Worm (Caenorhabditis elegans) whole organism, early embryonic: ENCODE results near the gene F10G7.9.

Experiments used
- B0310.2 ChIP-seq: sonication (generic microtip); optimal IDR thresholded peaks from 2 replicates; lab custom pipeline; 2016; ENCODE audit warnings: mild to moderate bottlenecking, missing genetic modification characterization, missing compliant biosample characterization
- F13C5.2 ChIP-seq: sonication (generic microtip); optimal IDR thresholded peaks from 2 replicates; lab custom pipeline; 2017; ENCODE audit warnings: mild to moderate bottlenecking, missing genetic modification characterization, inconsistent platforms, missing compliant biosample characterization
- aly-1 ChIP-seq: sonication (generic microtip); optimal IDR thresholded peaks from 2 replicates; lab custom pipeline; 2016; ENCODE audit warnings: missing genetic modification characterization, missing compliant biosample characterization
- ama-1 ChIP-seq: fragments of 150-350 bp; optimal IDR thresholded peaks from 2 replicates; lab custom pipeline; 2014
- ceh-13 ChIP-seq: fragments of 200-800 bp; sonication (Bioruptor generic); optimal IDR thresholded peaks from 2 replicates; lab custom pipeline; 2018; ENCODE audit warnings: mild to moderate bottlenecking, missing genetic modification characterization, missing compliant biosample characterization
- ceh-36 ChIP-seq: sonication (generic microtip); optimal IDR thresholded peaks from 2 replicates; lab custom pipeline; 2016; ENCODE audit warnings: missing genetic modification characterization, inconsistent platforms, missing compliant biosample characterization
- ets-7 ChIP-seq: sonication (generic microtip); optimal IDR thresholded peaks from 2 replicates; lab custom pipeline; 2016; ENCODE audit warnings: missing genotype, missing genetic modification characterization, missing compliant biosample characterization
- flt-1 ChIP-seq: fragments of 200-800 bp; sonication (Bioruptor generic); IDR thresholded peaks from 2 replicates; pipeline ENCODE4 v1.3.6; 2022; ENCODE audit warnings: missing genetic modification characterization, missing compliant biosample characterization
- hmbx-1 ChIP-seq: sonication (generic microtip); optimal IDR thresholded peaks from 2 replicates; lab custom pipeline; 2016; ENCODE audit warnings: mild to moderate bottlenecking, missing genetic modification characterization, missing compliant biosample characterization
- hmg-4 ChIP-seq: fragments of 200-800 bp; sonication (Bioruptor generic); optimal IDR thresholded peaks from 2 replicates; lab custom pipeline; 2018; ENCODE audit warnings: mild to moderate bottlenecking, missing genetic modification characterization, missing compliant biosample characterization
- hnd-1 ChIP-seq: sonication (generic microtip); optimal IDR thresholded peaks from 2 replicates; lab custom pipeline; 2016; ENCODE audit warnings: missing genetic modification characterization, missing compliant biosample characterization
- pes-1 ChIP-seq: fragments of 200-800 bp; sonication (Bioruptor generic); IDR thresholded peaks from 2 replicates; pipeline ENCODE4 v1.3.6; 2022; ENCODE audit warnings: missing genetic modification reagents, missing genetic modification characterization, missing compliant biosample characterization
- scrt-1 ChIP-seq: fragments of 200-800 bp; sonication (Bioruptor generic); IDR thresholded peaks from 2 replicates; pipeline ENCODE4 v1.3.6; 2022; ENCODE audit warnings: missing genetic modification characterization, missing compliant biosample characterization
- sea-1 ChIP-seq: fragments of 200-800 bp; sonication (Bioruptor generic); conservative IDR thresholded peaks from 2 replicates; pipeline ENCODE4 v1.3.6; 2022; ENCODE audit warnings: missing genetic modification characterization, missing compliant biosample characterization
- tbx-11 ChIP-seq: fragments of 200-800 bp; sonication (Bioruptor generic); IDR thresholded peaks from 2 replicates; pipeline ENCODE4 v1.3.6; 2022; ENCODE audit warnings: missing genetic modification characterization, missing compliant biosample characterization
- tbx-37 ChIP-seq: fragments of 200-800 bp; sonication (Bioruptor generic); conservative IDR thresholded peaks from 2 replicates; pipeline ENCODE4 v1.3.6; 2022; ENCODE audit warnings: missing genetic modification reagents, missing genetic modification characterization, missing compliant biosample characterization
- tra-4 ChIP-seq: sonication (generic microtip); optimal IDR thresholded peaks from 2 replicates; lab custom pipeline; 2017; ENCODE audit warnings: missing genetic modification characterization, missing compliant biosample characterization

F10G7.9 gene

DNA sequence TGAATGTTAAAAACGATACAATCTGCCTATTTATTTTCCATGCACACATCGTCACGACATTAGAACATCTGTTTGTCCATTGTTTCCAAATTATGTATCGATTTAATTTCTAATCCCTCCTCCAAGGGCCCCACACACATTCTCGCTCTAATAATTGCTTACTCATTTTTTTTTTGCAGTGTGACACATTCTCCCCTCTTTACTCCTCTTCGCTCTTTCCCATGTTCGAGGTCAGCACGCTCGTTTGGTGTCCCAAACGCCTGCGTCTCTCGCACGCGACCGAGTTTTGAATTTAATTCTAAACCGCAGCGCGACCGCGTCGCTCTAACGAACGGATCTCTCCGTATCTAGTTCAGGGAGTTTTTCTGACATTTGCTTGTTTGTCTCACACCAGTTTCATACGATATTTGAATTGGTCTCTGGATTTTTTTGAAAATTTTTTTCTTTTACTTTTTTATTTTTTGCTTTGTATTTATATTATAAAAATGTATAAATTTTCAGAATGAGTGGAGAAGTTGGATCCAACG lies 33.6 kb downstream of the F10G7.9 start, which contains the start of the genes clec-140 and hmg-11:
Gene clec-140, plus strand, starts transcription at position 477 of the 527 bp plus-strand sequence.
Gene hmg-11, plus strand, starts transcription at position 502 of the 527 bp plus-strand sequence.
- TF ChIP-seq hmbx-1 (tag; lab: Kevin White, UChicago) (no peak), scrt-1 (GFP tag; lab: Robert Waterston, UW) (no peak), sea-1 (GFP tag; lab: Robert Waterston, UW) (no peak), hmg-4 (GFP tag; lab: Kevin White, UChicago) (peak; percentile 25), aly-1 (tag; lab: Kevin White, UChicago) (no peak), flt-1 (GFP tag; lab: Robert Waterston, UW) (no peak), ceh-13 (GFP tag; lab: Kevin White, UChicago) (no peak), ets-7 (tag; lab: Kevin White, UChicago) (no peak), ama-1 (lab: Kevin White, UChicago) (no peak), hnd-1 (tag; lab: Kevin White, UChicago) (no peak), tra-4 (tag; lab: Kevin White, UChicago) (no peak), tbx-11 (GFP tag; lab: Robert Waterston, UW) (no peak), B0310.2 (tag; lab: Kevin White, UChicago) (no peak), tbx-37 (GFP tag; lab: Robert Waterston, UW) (no peak), pes-1 (no peak), ceh-36 (no peak), F13C5.2 (tag; lab: Kevin White, UChicago) (peak; percentile 49)

ce11 chrII:4671692-4672091 lies 34.6 kb downstream of the F10G7.9 start, which contains the start of gene T05A7.6:
Gene T05A7.6 (minus strand): TSS chrII:4671792.
- TF ChIP-seq flt-1 (GFP tag; lab: Robert Waterston, UW) (no peak), ceh-13 (GFP tag; lab: Kevin White, UChicago) (no peak), F13C5.2 (tag; lab: Kevin White, UChicago) (no peak), tra-4 (tag; lab: Kevin White, UChicago) (no peak), hmg-4 (GFP tag; lab: Kevin White, UChicago) (no peak), pes-1 (no peak), tbx-11 (GFP tag; lab: Robert Waterston, UW) (no peak), ets-7 (tag; lab: Kevin White, UChicago) (no peak), hmbx-1 (tag; lab: Kevin White, UChicago) (no peak), ceh-36 (no peak), scrt-1 (GFP tag; lab: Robert Waterston, UW) (no peak), aly-1 (tag; lab: Kevin White, UChicago) (no peak), sea-1 (GFP tag; lab: Robert Waterston, UW) (no peak), tbx-37 (GFP tag; lab: Robert Waterston, UW) (no peak), hnd-1 (tag; lab: Kevin White, UChicago) (no peak), B0310.2 (tag; lab: Kevin White, UChicago) (no peak)

- TF ChIP-seq ceh-36, result no peak
- TF ChIP-seq ets-7 (tag; lab: Kevin White, UChicago), result no peak
- no peak for TF ChIP-seq tbx-11 (GFP tag; lab: Robert Waterston, UW)
- TF ChIP-seq tbx-37 (GFP tag; lab: Robert Waterston, UW), result no peak
- TF ChIP-seq hmg-4 (GFP tag; lab: Kevin White, UChicago), result no peak
- TF ChIP-seq F13C5.2 (tag; lab: Kevin White, UChicago), result no peak
- TF ChIP-seq flt-1 (GFP tag; lab: Robert Waterston, UW), result no peak
- no peak for TF ChIP-seq tra-4 (tag; lab: Kevin White, UChicago)
- TF ChIP-seq ceh-13 (GFP tag; lab: Kevin White, UChicago), result no peak
- no peak for TF ChIP-seq hnd-1 (tag; lab: Kevin White, UChicago)
- TF ChIP-seq aly-1 (tag; lab: Kevin White, UChicago), result no peak
- TF ChIP-seq scrt-1 (GFP tag; lab: Robert Waterston, UW), result no peak
- TF ChIP-seq B0310.2 (tag; lab: Kevin White, UChicago), result no peak
- TF ChIP-seq pes-1, result no peak
- TF ChIP-seq hmbx-1 (tag; lab: Kevin White, UChicago), result no peak
- TF ChIP-seq sea-1 (GFP tag; lab: Robert Waterston, UW), result no peak
Observed at ce11 chrII:4667572-4667971, 38.7 kb downstream of the F10G7.9 start, which contains the start of gene fut-5. Gene fut-5 (minus strand): TSS chrII:4667672.

- TF ChIP-seq ama-1 (lab: Kevin White, UChicago) (no peak), tbx-37 (GFP tag; lab: Robert Waterston, UW) (no peak), flt-1 (GFP tag; lab: Robert Waterston, UW) (no peak), F13C5.2 (tag; lab: Kevin White, UChicago) (no peak), scrt-1 (GFP tag; lab: Robert Waterston, UW) (no peak), hmg-4 (GFP tag; lab: Kevin White, UChicago) (no peak), hnd-1 (tag; lab: Kevin White, UChicago) (no peak), ceh-36 (no peak), tbx-11 (GFP tag; lab: Robert Waterston, UW) (no peak), tra-4 (tag; lab: Kevin White, UChicago) (no peak), sea-1 (GFP tag; lab: Robert Waterston, UW) (no peak), ets-7 (tag; lab: Kevin White, UChicago) (no peak), B0310.2 (tag; lab: Kevin White, UChicago) (no peak), pes-1 (no peak)
Observed at ce11 chrII:4665359-4665758, 40.9 kb downstream of the F10G7.9 start, which contains the start of gene T05A7.11. Gene T05A7.11 (minus strand): TSS chrII:4665459.

DNA sequence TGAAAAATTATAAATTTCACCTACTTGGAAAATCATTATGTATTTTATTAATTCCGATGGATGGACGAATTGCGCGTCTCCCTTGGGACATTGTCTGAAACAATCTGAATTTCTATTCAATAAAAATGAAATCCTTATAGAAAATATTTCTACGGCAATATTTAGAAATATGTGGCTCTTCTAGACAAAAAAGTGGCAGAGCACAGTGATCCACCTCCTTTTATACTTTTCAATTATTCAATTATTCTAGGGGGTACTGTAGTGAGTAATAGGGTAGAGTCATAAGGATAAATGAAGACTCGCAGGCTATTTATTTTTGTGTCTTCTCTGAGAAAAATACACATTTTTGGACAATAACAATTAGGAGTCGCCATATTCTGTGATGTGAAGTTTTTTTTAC lies 43.1 kb downstream of the F10G7.9 start, which contains the start of gene T05A7.12:
Gene T05A7.12, minus strand, starts transcription at position 101 of the 400 bp plus-strand sequence.
- TF ChIP-seq ceh-13 (GFP tag; lab: Kevin White, UChicago) (no peak), F13C5.2 (tag; lab: Kevin White, UChicago) (no peak)

DNA sequence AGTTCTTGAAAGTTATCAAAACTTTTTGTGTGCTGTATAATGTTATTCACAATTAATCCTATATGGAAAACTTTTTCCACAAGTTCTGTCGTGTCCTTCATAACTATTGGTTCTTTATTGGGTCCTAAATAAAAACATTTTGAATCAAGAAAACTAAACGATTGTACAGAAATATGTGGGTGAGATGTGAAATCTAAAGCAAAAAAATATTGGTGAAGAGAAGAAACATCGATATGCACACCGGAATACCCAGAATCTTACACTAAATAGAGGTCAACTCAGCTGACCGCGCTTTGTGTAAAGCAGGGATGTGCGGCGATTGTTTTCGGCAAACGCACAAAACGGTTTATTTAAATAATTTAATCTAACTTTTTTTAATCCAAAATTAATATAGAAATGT lies 45.0 kb downstream of the F10G7.9 start, which contains the start of gene T05A7.13:
Gene T05A7.13, minus strand, starts transcription at position 101 of the 400 bp plus-strand sequence.
- TF ChIP-seq ceh-13 (GFP tag; lab: Kevin White, UChicago), result no peak
- TF ChIP-seq scrt-1 (GFP tag; lab: Robert Waterston, UW), result no peak
- TF ChIP-seq ama-1 (lab: Kevin White, UChicago), result no peak
- no peak for TF ChIP-seq ceh-36
- no peak for TF ChIP-seq sea-1 (GFP tag; lab: Robert Waterston, UW)
- no peak for TF ChIP-seq pes-1
- no peak for TF ChIP-seq hmbx-1 (tag; lab: Kevin White, UChicago)
- TF ChIP-seq tbx-37 (GFP tag; lab: Robert Waterston, UW), result no peak
- no peak for TF ChIP-seq flt-1 (GFP tag; lab: Robert Waterston, UW)
- no peak for TF ChIP-seq tbx-11 (GFP tag; lab: Robert Waterston, UW)
- no peak for TF ChIP-seq hmg-4 (GFP tag; lab: Kevin White, UChicago)
- no peak for TF ChIP-seq B0310.2 (tag; lab: Kevin White, UChicago)
